Worm (Caenorhabditis elegans) whole organism, mixed stage, embryonic: ENCODE measurements around the gene ddr-1.

Experiments
- M03D4.4 ChIP-seq: sonication (generic microtip); optimal IDR thresholded peaks from 2 replicates; lab custom pipeline; 2017; ENCODE audit warnings: mild to moderate bottlenecking, missing genetic modification characterization, missing compliant biosample characterization
- bed-3 ChIP-seq: fragments of 200-800 bp; sonication (Bioruptor generic); optimal IDR thresholded peaks from 3 replicates; lab custom pipeline; 2018; ENCODE audit warnings: mild to moderate bottlenecking, missing genetic modification characterization, moderate library complexity, missing compliant biosample characterization
- blmp-1 ChIP-seq: fragments of 150-350 bp; optimal IDR thresholded peaks from 2 replicates; lab custom pipeline; 2014; ENCODE audit warnings: missing biosample characterization, missing genetic modification characterization
- ceh-39 ChIP-seq: fragments of 150-350 bp; optimal IDR thresholded peaks from 2 replicates; lab custom pipeline; 2014; ENCODE audit warnings: missing biosample characterization, missing genetic modification characterization
- ceh-43 ChIP-seq: fragments of 200-800 bp; sonication (Bioruptor generic); optimal IDR thresholded peaks from 2 replicates; lab custom pipeline; 2018; ENCODE audit warnings: mild to moderate bottlenecking, missing genetic modification characterization, moderate library complexity, missing compliant biosample characterization
- ceh-83 ChIP-seq: fragments of 200-800 bp; sonication (Bioruptor generic); optimal IDR thresholded peaks from 2 replicates; lab custom pipeline; 2018; ENCODE audit warnings: mild to moderate bottlenecking, missing genetic modification characterization, missing compliant biosample characterization
- ces-1 ChIP-seq: fragments of 150-350 bp; optimal IDR thresholded peaks from 2 replicates; lab custom pipeline; 2014; ENCODE audit warnings: missing biosample characterization, missing genetic modification reagents, missing genetic modification characterization
- cnd-1 ChIP-seq: fragments of 200-800 bp; sonication (Bioruptor generic); optimal IDR thresholded peaks from 2 replicates; lab custom pipeline; 2018; ENCODE audit warnings: mild to moderate bottlenecking, missing genetic modification characterization, missing compliant biosample characterization
- drap-1 ChIP-seq: fragments of 200-800 bp; sonication (Bioruptor generic); optimal IDR thresholded peaks from 3 replicates; lab custom pipeline; 2018; ENCODE audit warnings: mild to moderate bottlenecking, missing genetic modification characterization, missing compliant biosample characterization
- elt-1 ChIP-seq: sonication (generic microtip); optimal IDR thresholded peaks from 2 replicates; lab custom pipeline; 2017; ENCODE audit warnings: missing genetic modification characterization, mild to moderate bottlenecking, missing compliant biosample characterization, antibody characterized with exemption, moderate library complexity, borderline replicate concordance; ENCODE audit not compliant: insufficient read depth
- elt-3 ChIP-seq: fragments of 150-350 bp; optimal IDR thresholded peaks from 2 replicates; lab custom pipeline; 2014; ENCODE audit warnings: missing biosample characterization, missing genetic modification characterization
- flh-1 ChIP-seq: fragments of 200-800 bp; sonication (Bioruptor generic); optimal IDR thresholded peaks from 2 replicates; lab custom pipeline; 2018; ENCODE audit warnings: mild to moderate bottlenecking, missing genetic modification characterization, moderate library complexity, missing compliant biosample characterization
- ham-2 ChIP-seq: fragments of 200-800 bp; sonication (Bioruptor generic); optimal IDR thresholded peaks from 2 replicates; lab custom pipeline; 2018; ENCODE audit warnings: mild to moderate bottlenecking, missing genetic modification characterization, missing compliant biosample characterization
- hlh-1 ChIP-seq: fragments of 150-350 bp; optimal IDR thresholded peaks from 2 replicates; lab custom pipeline; 2014; ENCODE audit warnings: missing biosample characterization, missing genetic modification reagents, missing genetic modification characterization
- lin-13 ChIP-seq: fragments of 150-350 bp; optimal IDR thresholded peaks from 2 replicates; lab custom pipeline; 2014; ENCODE audit warnings: missing biosample characterization, missing genetic modification characterization
- lin-32 ChIP-seq: fragments of 200-800 bp; sonication (Bioruptor generic); optimal IDR thresholded peaks from 2 replicates; lab custom pipeline; 2018; ENCODE audit warnings: mild to moderate bottlenecking, missing genetic modification characterization, missing compliant biosample characterization
- lsy-2 ChIP-seq: fragments of 150-350 bp; optimal IDR thresholded peaks from 2 replicates; lab custom pipeline; 2014; ENCODE audit warnings: missing biosample characterization, missing genetic modification characterization
- mab-5 ChIP-seq: fragments of 150-350 bp; optimal IDR thresholded peaks from 2 replicates; lab custom pipeline; 2014; ENCODE audit warnings: missing biosample characterization, missing genetic modification characterization
- mep-1 ChIP-seq: fragments of 150-350 bp; optimal IDR thresholded peaks from 2 replicates; lab custom pipeline; 2017; ENCODE audit warnings: missing biosample characterization, missing genetic modification reagents, missing genetic modification characterization, inconsistent platforms
- mls-2 ChIP-seq: sonication (generic microtip); optimal IDR thresholded peaks from 2 replicates; lab custom pipeline; 2016; ENCODE audit warnings: mild to moderate bottlenecking, missing genetic modification characterization, moderate library complexity, missing compliant biosample characterization
- nhr-12 ChIP-seq: fragments of 150-350 bp; optimal IDR thresholded peaks from 2 replicates; lab custom pipeline; 2014; ENCODE audit warnings: missing biosample characterization, missing genetic modification characterization
- nhr-2 ChIP-seq: fragments of 150-350 bp; optimal IDR thresholded peaks from 2 replicates; lab custom pipeline; 2014; ENCODE audit warnings: missing biosample characterization, missing genetic modification characterization
- nhr-237 ChIP-seq: fragments of 150-350 bp; optimal IDR thresholded peaks from 2 replicates; lab custom pipeline; 2014; ENCODE audit warnings: missing biosample characterization, missing genetic modification characterization
- nhr-28 ChIP-seq: fragments of 150-350 bp; optimal IDR thresholded peaks from 2 replicates; lab custom pipeline; 2014; ENCODE audit warnings: missing biosample characterization, missing genetic modification characterization
- nhr-76 ChIP-seq: sonication (generic microtip); optimal IDR thresholded peaks from 2 replicates; lab custom pipeline; 2017; ENCODE audit warnings: missing biosample characterization, missing genetic modification characterization
- pha-4 ChIP-seq: fragments of 150-350 bp; optimal IDR thresholded peaks from 2 replicates; lab custom pipeline; 2018; ENCODE audit warnings: missing biosample characterization, missing genetic modification reagents, missing genetic modification characterization
- sem-2 ChIP-seq: fragments of 200-800 bp; sonication (Bioruptor generic); optimal IDR thresholded peaks from 2 replicates; lab custom pipeline; 2018; ENCODE audit warnings: mild to moderate bottlenecking, missing genetic modification characterization, missing compliant biosample characterization
- snpc-4 ChIP-seq: fragments of 150-350 bp; optimal IDR thresholded peaks from 2 replicates; lab custom pipeline; 2014; ENCODE audit warnings: missing biosample characterization, missing genetic modification characterization
- sptf-1 ChIP-seq: sonication (generic microtip); optimal IDR thresholded peaks from 2 replicates; lab custom pipeline; 2017; ENCODE audit warnings: mild to moderate bottlenecking, missing genetic modification characterization, moderate library complexity, missing compliant biosample characterization
- tbx-8 ChIP-seq: fragments of 200-800 bp; sonication (Bioruptor generic); optimal IDR thresholded peaks from 2 replicates; lab custom pipeline; 2018; ENCODE audit warnings: mild to moderate bottlenecking, missing genetic modification characterization, moderate library complexity, missing compliant biosample characterization
- unc-120 ChIP-seq: sonication (generic microtip); optimal IDR thresholded peaks from 2 replicates; lab custom pipeline; 2017; ENCODE audit warnings: missing genetic modification characterization, missing compliant biosample characterization; ENCODE audit not compliant: poor library complexity, severe bottlenecking
- unc-39 ChIP-seq: fragments of 150-350 bp; optimal IDR thresholded peaks from 2 replicates; lab custom pipeline; 2014; ENCODE audit warnings: missing biosample characterization, missing genetic modification characterization
- unc-62 ChIP-seq: fragments of 150-350 bp; optimal IDR thresholded peaks from 2 replicates; lab custom pipeline; 2014; ENCODE audit warnings: missing biosample characterization, missing genetic modification reagents, missing genetic modification characterization
- zip-8 ChIP-seq: fragments of 150-350 bp; optimal IDR thresholded peaks from 2 replicates; lab custom pipeline; 2014; ENCODE audit warnings: missing biosample characterization, missing genetic modification characterization
- ztf-11 ChIP-seq: fragments of 150-350 bp; optimal IDR thresholded peaks from 2 replicates; lab custom pipeline; 2014; ENCODE audit warnings: missing biosample characterization, missing genetic modification characterization

The ddr-1 gene

DNA sequence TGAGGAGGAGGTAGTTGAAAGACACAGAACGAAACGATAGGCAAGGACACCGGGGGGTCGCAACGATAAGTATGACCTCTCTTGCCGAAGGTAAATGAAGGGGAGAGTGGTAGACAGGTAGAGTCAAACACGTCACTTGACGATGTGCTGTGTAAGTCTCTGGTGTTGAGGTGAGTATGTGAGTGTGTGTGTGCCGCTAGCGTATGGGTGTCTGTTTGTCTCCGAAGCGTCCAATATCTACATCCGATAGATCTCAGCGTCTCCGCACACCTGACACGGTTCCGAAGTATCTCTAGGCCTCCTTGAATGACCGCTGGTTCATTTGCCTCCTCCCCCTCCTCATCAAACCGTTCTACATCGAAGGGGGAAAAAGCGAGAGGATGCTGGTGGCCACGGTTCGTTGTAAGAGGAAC, 14.1 kb downstream of the ddr-1 start:
- peak; percentile 17 for TF ChIP-seq nhr-12 (tag; lab: Kevin White, UChicago)
- no peak for TF ChIP-seq zip-8 (tag; lab: Kevin White, UChicago)
- peak; percentile 86 for TF ChIP-seq hlh-1 (tag; lab: Kevin White, UChicago)
- TF ChIP-seq ham-2, result peak; percentile 95
- no peak for TF ChIP-seq elt-3 (tag; lab: Kevin White, UChicago)
- peak; percentile 84 for TF ChIP-seq lin-13 (tag; lab: Kevin White, UChicago)
- TF ChIP-seq sem-2 (GFP tag; lab: Kevin White, UChicago), result no peak
- TF ChIP-seq nhr-2 (tag; lab: Kevin White, UChicago), result peak; percentile 88
- TF ChIP-seq cnd-1 (tag; lab: Kevin White, UChicago), result peak; percentile 38
- TF ChIP-seq tbx-8, result peak; percentile 54
- peak; percentile 72 for TF ChIP-seq unc-62 (GFP tag; lab: Kevin White, UChicago)
- no peak for TF ChIP-seq flh-1 (GFP tag; lab: Kevin White, UChicago)
- TF ChIP-seq drap-1 (GFP tag; lab: Kevin White, UChicago), result peak; percentile 69
- TF ChIP-seq bed-3 (GFP tag; lab: Kevin White, UChicago), result no peak
- TF ChIP-seq nhr-237 (tag; lab: Kevin White, UChicago), result no peak
- no peak for TF ChIP-seq ceh-83 (GFP tag; lab: Kevin White, UChicago)
- TF ChIP-seq blmp-1 (tag; lab: Kevin White, UChicago), result no peak
- no peak for TF ChIP-seq lsy-2 (tag; lab: Kevin White, UChicago)
- no peak for TF ChIP-seq mab-5 (tag; lab: Kevin White, UChicago)
- TF ChIP-seq ceh-39 (tag; lab: Kevin White, UChicago), result no peak
- TF ChIP-seq ztf-11 (tag; lab: Kevin White, UChicago), result peak; percentile 54
- TF ChIP-seq lin-32, result no peak
- peak; percentile 28 for TF ChIP-seq M03D4.4 (tag; lab: Kevin White, UChicago)
- TF ChIP-seq ceh-43 (GFP tag; lab: Kevin White, UChicago), result no peak
- TF ChIP-seq mep-1 (tag; lab: Kevin White, UChicago), result peak; percentile 24
- no peak for TF ChIP-seq nhr-28 (tag; lab: Kevin White, UChicago)
- peak; percentile 74 for TF ChIP-seq sptf-1 (tag; lab: Kevin White, UChicago)
- peak; percentile 93 for TF ChIP-seq pha-4 (tag; lab: Kevin White, UChicago)
- TF ChIP-seq ces-1, result no peak
- peak; percentile 41 for TF ChIP-seq unc-39 (tag; lab: Kevin White, UChicago)
- no peak for TF ChIP-seq snpc-4 (tag; lab: Kevin White, UChicago)
- TF ChIP-seq mls-2 (tag; lab: Kevin White, UChicago), result peak; percentile 72
- TF ChIP-seq elt-1 (tag; lab: Kevin White, UChicago), result peak; percentile 63
- TF ChIP-seq nhr-76 (tag; lab: Kevin White, UChicago), result no peak
- peak; percentile 41 for TF ChIP-seq unc-120 (tag; lab: Kevin White, UChicago)

DNA sequence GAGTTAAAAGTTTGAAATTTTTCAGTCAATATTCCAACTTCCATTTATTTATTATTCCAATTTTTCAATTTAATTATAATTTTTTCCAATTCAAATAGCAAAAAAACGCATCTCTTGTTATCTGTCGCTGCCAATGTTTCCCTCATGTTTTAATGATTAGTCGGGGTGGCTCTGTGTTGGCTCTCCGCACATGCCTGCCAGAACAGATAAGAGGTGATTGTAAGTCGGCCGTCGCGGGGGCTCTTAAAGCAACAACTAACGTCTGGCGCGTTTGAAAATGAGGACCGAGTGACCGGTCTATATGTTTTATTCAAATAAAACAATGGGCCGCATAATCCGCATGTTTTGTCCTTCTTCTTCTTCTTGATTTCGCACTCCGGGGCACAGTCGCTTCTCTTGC, 15.3 kb downstream of the ddr-1 start:
- TF ChIP-seq pha-4 (tag; lab: Kevin White, UChicago) (no peak), nhr-2 (tag; lab: Kevin White, UChicago) (no peak), unc-39 (tag; lab: Kevin White, UChicago) (no peak), drap-1 (GFP tag; lab: Kevin White, UChicago) (no peak), mab-5 (tag; lab: Kevin White, UChicago) (no peak), ceh-39 (tag; lab: Kevin White, UChicago) (no peak), blmp-1 (tag; lab: Kevin White, UChicago) (no peak), nhr-76 (tag; lab: Kevin White, UChicago) (no peak), nhr-28 (tag; lab: Kevin White, UChicago) (no peak)

DNA sequence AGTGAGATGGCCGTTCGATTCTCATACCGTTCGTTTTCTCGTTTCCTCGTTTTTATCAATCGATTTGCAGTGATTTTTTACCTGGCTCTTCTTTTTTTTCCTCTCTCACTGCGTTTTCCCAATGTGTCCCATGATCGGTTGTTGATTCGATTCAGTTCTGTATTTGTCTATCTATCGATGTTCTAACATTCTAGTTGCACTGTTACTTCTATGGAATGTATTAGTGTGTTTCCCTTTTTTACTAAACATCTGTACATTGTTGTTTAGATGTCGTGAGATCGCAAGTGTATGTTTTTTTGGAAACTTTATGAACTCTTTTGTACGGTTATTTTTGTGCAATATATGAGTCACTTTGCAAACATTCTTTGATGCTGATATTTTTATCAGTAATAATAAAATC, 16.6 kb downstream of the ddr-1 start:
- TF ChIP-seq nhr-76 (tag; lab: Kevin White, UChicago), result no peak
- TF ChIP-seq lin-13 (tag; lab: Kevin White, UChicago), result no peak
- TF ChIP-seq bed-3 (GFP tag; lab: Kevin White, UChicago), result no peak
- no peak for TF ChIP-seq flh-1 (GFP tag; lab: Kevin White, UChicago)
- TF ChIP-seq snpc-4 (tag; lab: Kevin White, UChicago), result no peak
- no peak for TF ChIP-seq M03D4.4 (tag; lab: Kevin White, UChicago)
- TF ChIP-seq nhr-28 (tag; lab: Kevin White, UChicago), result no peak
- no peak for TF ChIP-seq ceh-43 (GFP tag; lab: Kevin White, UChicago)
- no peak for TF ChIP-seq ceh-83 (GFP tag; lab: Kevin White, UChicago)
- no peak for TF ChIP-seq nhr-2 (tag; lab: Kevin White, UChicago)
- no peak for TF ChIP-seq zip-8 (tag; lab: Kevin White, UChicago)
- TF ChIP-seq sptf-1 (tag; lab: Kevin White, UChicago), result no peak
- TF ChIP-seq sem-2 (GFP tag; lab: Kevin White, UChicago), result no peak
- no peak for TF ChIP-seq ceh-39 (tag; lab: Kevin White, UChicago)
- no peak for TF ChIP-seq ces-1
